Fruit fly (Drosophila melanogaster) whole organism, embryonic: ENCODE data around the gene BomBc3.

Experiments used
- B-H2 ChIP-seq: fragments of 200-800 bp; sonication (Bioruptor generic); optimal IDR thresholded peaks from 2 replicates; lab custom pipeline; 2018; ENCODE audit warnings: missing biosample characterization, mild to moderate bottlenecking, missing genetic modification characterization
- Blimp-1 ChIP-seq: fragments of 200-800 bp; sonication (Bioruptor generic); optimal IDR thresholded peaks from 3 replicates; lab custom pipeline; 2018; ENCODE audit warnings: missing biosample characterization, missing genetic modification characterization, mild to moderate bottlenecking, moderate library complexity, missing genetic modification reagents
- CG10267 ChIP-seq: fragments of 200-800 bp; sonication (Bioruptor generic); optimal IDR thresholded peaks from 2 replicates; lab custom pipeline; 2018; ENCODE audit warnings: missing biosample characterization, mild to moderate bottlenecking, missing genetic modification characterization, moderate library complexity
- CG14965 ChIP-seq: fragments of 200-800 bp; sonication (Bioruptor generic); optimal IDR thresholded peaks from 2 replicates; lab custom pipeline; 2016; ENCODE audit warnings: missing biosample characterization, missing genetic modification characterization, borderline replicate concordance
- CG15073 ChIP-seq: fragments of 200-800 bp; sonication (Bioruptor generic); optimal IDR thresholded peaks from 2 replicates; lab custom pipeline; 2016; ENCODE audit warnings: missing biosample characterization, missing genetic modification characterization
- CG17361 ChIP-seq: fragments of 200-800 bp; sonication (Bioruptor generic); IDR thresholded peaks from 3 replicates; pipeline ENCODE4 v1.3.6; 2022; ENCODE audit warnings: missing biosample characterization, missing genetic modification characterization
- CG18262 ChIP-seq: fragments of 200-800 bp; optimal IDR thresholded peaks from 3 replicates; lab custom pipeline; 2019; ENCODE audit warnings: missing biosample characterization, mild to moderate bottlenecking, missing genetic modification characterization, moderate library complexity
- CG18764 ChIP-seq: fragments of 200-800 bp; sonication (Bioruptor generic); optimal IDR thresholded peaks from 3 replicates; lab custom pipeline; 2016; ENCODE audit warnings: missing biosample characterization, missing genetic modification characterization
- CG32532 ChIP-seq: fragments of 200-800 bp; sonication (Bioruptor generic); IDR thresholded peaks from 2 replicates; pipeline ENCODE4 v1.3.6; 2022; ENCODE audit warnings: missing biosample characterization, missing genetic modification characterization
- CG3847 ChIP-seq: fragments of 200-800 bp; sonication (Bioruptor generic); IDR thresholded peaks from 2 replicates; pipeline ENCODE4 v1.3.6; 2022; ENCODE audit warnings: missing biosample characterization, missing genetic modification characterization
- CG4820 ChIP-seq: fragments of 200-800 bp; sonication (Bioruptor generic); optimal IDR thresholded peaks from 3 replicates; lab custom pipeline; 2016; ENCODE audit warnings: missing biosample characterization, missing genetic modification characterization
- CG6689 ChIP-seq: fragments of 200-800 bp; sonication (Bioruptor generic); IDR thresholded peaks from 2 replicates; pipeline ENCODE4 v1.3.6; 2022; ENCODE audit warnings: missing biosample characterization, missing genetic modification characterization
- CG8388 ChIP-seq: fragments of 200-800 bp; sonication (Bioruptor generic); optimal IDR thresholded peaks from 2 replicates; lab custom pipeline; 2019; ENCODE audit warnings: missing biosample characterization, mild to moderate bottlenecking, missing genetic modification characterization, moderate library complexity
- CG9437 ChIP-seq: fragments of 200-800 bp; sonication (Bioruptor generic); optimal IDR thresholded peaks from 2 replicates; lab custom pipeline; 2018; ENCODE audit warnings: missing biosample characterization, mild to moderate bottlenecking, missing genetic modification characterization
- CG9817 ChIP-seq: fragments of 200-800 bp; sonication (Bioruptor generic); optimal IDR thresholded peaks from 2 replicates; lab custom pipeline; 2018; ENCODE audit warnings: missing biosample characterization, mild to moderate bottlenecking, missing genetic modification characterization, moderate library complexity
- CG9932 ChIP-seq: fragments of 200-800 bp; sonication (Bioruptor generic); IDR thresholded peaks from 2 replicates; pipeline ENCODE4 v1.3.6; 2022; ENCODE audit warnings: missing biosample characterization, missing genetic modification characterization
- Fer3 ChIP-seq: fragments of 200-800 bp; sonication (Bioruptor generic); optimal IDR thresholded peaks from 2 replicates; lab custom pipeline; 2018; ENCODE audit warnings: missing biosample characterization, mild to moderate bottlenecking, missing genetic modification characterization, moderate library complexity
- Hand ChIP-seq: fragments of 200-800 bp; sonication (Bioruptor generic); optimal IDR thresholded peaks from 2 replicates; lab custom pipeline; 2017; ENCODE audit warnings: mild to moderate bottlenecking, missing biosample characterization, missing genetic modification reagents, missing genetic modification characterization
- MESR4 ChIP-seq: fragments of 200-800 bp; sonication (Bioruptor generic); optimal IDR thresholded peaks from 2 replicates; lab custom pipeline; 2018; ENCODE audit warnings: missing biosample characterization, mild to moderate bottlenecking, missing genetic modification characterization, moderate library complexity
- PHDP ChIP-seq: fragments of 200-800 bp; sonication (Bioruptor generic); optimal IDR thresholded peaks from 3 replicates; lab custom pipeline; 2018; ENCODE audit warnings: missing biosample characterization, mild to moderate bottlenecking, missing genetic modification characterization, moderate library complexity
- Ptx1 ChIP-seq: fragments of 200-800 bp; sonication (Bioruptor generic); IDR thresholded peaks from 2 replicates; pipeline ENCODE4 v1.3.6; 2022; ENCODE audit warnings: missing biosample characterization, missing genetic modification characterization
- Sox100B ChIP-seq: fragments of 200-800 bp; sonication (Bioruptor generic); optimal IDR thresholded peaks from 3 replicates; lab custom pipeline; 2018; ENCODE audit warnings: missing biosample characterization, mild to moderate bottlenecking, missing genetic modification characterization
- Sox102F ChIP-seq: fragments of 200-800 bp; sonication (Bioruptor generic); optimal IDR thresholded peaks from 2 replicates; lab custom pipeline; 2018; ENCODE audit warnings: missing biosample characterization, mild to moderate bottlenecking, missing genetic modification characterization, moderate library complexity
- Usf ChIP-seq: fragments of 200-800 bp; sonication (Bioruptor generic); optimal IDR thresholded peaks from 2 replicates; lab custom pipeline; 2017; ENCODE audit warnings: missing genotype, missing biosample characterization, missing genetic modification characterization
- bcd ChIP-seq: fragments of 200-800 bp; sonication (Bioruptor generic); optimal IDR thresholded peaks from 2 replicates; lab custom pipeline; 2017; ENCODE audit warnings: missing biosample characterization, mild to moderate bottlenecking, missing genetic modification characterization
- bowl ChIP-seq: fragments of 200-800 bp; sonication (Bioruptor generic); IDR thresholded peaks from 2 replicates; pipeline ENCODE4 v1.3.6; 2022; ENCODE audit warnings: missing biosample characterization, missing genetic modification characterization
- bsh ChIP-seq, 2 experiments: fragments of 200-800 bp; sonication (Bioruptor generic); optimal IDR thresholded peaks; 2 replicates each; lab custom pipeline; 2017 to 2018; ENCODE audit warnings: mild to moderate bottlenecking in 2 of 2, missing biosample characterization in 2 of 2, missing genetic modification characterization in 2 of 2, moderate library complexity in 1 of 2
- caup ChIP-seq: fragments of 200-800 bp; sonication (Bioruptor generic); optimal IDR thresholded peaks from 3 replicates; lab custom pipeline; 2017; ENCODE audit warnings: missing biosample characterization, mild to moderate bottlenecking, missing genetic modification characterization, moderate library complexity; ENCODE audit not compliant: severe bottlenecking
- chif ChIP-seq, 2 experiments: fragments of 200-800 bp; sonication (Bioruptor generic); optimal IDR thresholded peaks; 3 replicates each; lab custom pipeline; 2016; ENCODE audit warnings: missing biosample characterization in 2 of 2, missing genetic modification characterization in 2 of 2
- dm ChIP-seq: fragments of 200-800 bp; sonication (Bioruptor generic); optimal IDR thresholded peaks from 3 replicates; lab custom pipeline; 2016; ENCODE audit warnings: missing biosample characterization, missing genetic modification characterization
- dmrt11E ChIP-seq: fragments of 200-800 bp; sonication (Bioruptor generic); optimal IDR thresholded peaks from 3 replicates; lab custom pipeline; 2018; ENCODE audit warnings: missing biosample characterization, mild to moderate bottlenecking, missing genetic modification characterization, moderate library complexity
- emc ChIP-seq: fragments of 200-800 bp; sonication (Bioruptor generic); optimal IDR thresholded peaks from 2 replicates; lab custom pipeline; 2016; ENCODE audit warnings: missing biosample characterization, missing genetic modification characterization
- exex ChIP-seq: fragments of 200-800 bp; sonication (Bioruptor generic); optimal IDR thresholded peaks from 4 replicates; lab custom pipeline; 2018; ENCODE audit warnings: missing biosample characterization, mild to moderate bottlenecking, missing genetic modification characterization, moderate library complexity
- fd96Cb ChIP-seq: fragments of 200-800 bp; sonication (Bioruptor generic); optimal IDR thresholded peaks from 2 replicates; lab custom pipeline; 2018; ENCODE audit warnings: missing biosample characterization, mild to moderate bottlenecking, missing genetic modification characterization, moderate library complexity
- gem ChIP-seq: fragments of 200-800 bp; sonication (Bioruptor generic); optimal IDR thresholded peaks from 2 replicates; lab custom pipeline; 2019; ENCODE audit warnings: missing biosample characterization, mild to moderate bottlenecking, missing genetic modification characterization, moderate library complexity
- grau ChIP-seq: fragments of 200-800 bp; optimal IDR thresholded peaks from 3 replicates; lab custom pipeline; 2019; ENCODE audit warnings: missing biosample characterization, mild to moderate bottlenecking, missing genetic modification characterization, moderate library complexity
- ind ChIP-seq: fragments of 200-800 bp; sonication (Bioruptor generic); optimal IDR thresholded peaks from 3 replicates; lab custom pipeline; 2016; ENCODE audit warnings: missing biosample characterization, missing genetic modification characterization
- lmd ChIP-seq: fragments of 200-800 bp; sonication (Bioruptor generic); IDR thresholded peaks from 2 replicates; pipeline ENCODE4 v1.3.6; 2022; ENCODE audit warnings: missing biosample characterization, missing genetic modification characterization
- nmo ChIP-seq: fragments of 200-800 bp; sonication (Bioruptor generic); optimal IDR thresholded peaks from 2 replicates; lab custom pipeline; 2018; ENCODE audit warnings: missing biosample characterization, mild to moderate bottlenecking, missing genetic modification characterization, moderate library complexity
- phol ChIP-seq: fragments of 200-800 bp; sonication (Bioruptor generic); optimal IDR thresholded peaks from 3 replicates; lab custom pipeline; 2018; ENCODE audit warnings: missing biosample characterization, mild to moderate bottlenecking, missing genetic modification characterization, moderate library complexity
- sens ChIP-seq: fragments of 200-800 bp; sonication (Bioruptor generic); peaks from one replicate; lab custom pipeline; 2016; ENCODE audit warnings: missing biosample characterization, missing genetic modification characterization
- ssp ChIP-seq: fragments of 200-800 bp; sonication (Bioruptor generic); IDR thresholded peaks from 2 replicates; pipeline ENCODE4 v1.3.6; 2022; ENCODE audit warnings: missing biosample characterization, missing genetic modification characterization
- tgo ChIP-seq: fragments of 200-800 bp; sonication (Bioruptor generic); IDR thresholded peaks from 3 replicates; pipeline ENCODE4 v1.3.6; 2022; ENCODE audit warnings: missing biosample characterization, missing genetic modification characterization
- unpg ChIP-seq: fragments of 200-800 bp; sonication (Bioruptor generic); optimal IDR thresholded peaks from 3 replicates; lab custom pipeline; 2018; ENCODE audit warnings: missing biosample characterization, mild to moderate bottlenecking, missing genetic modification characterization, moderate library complexity
- zf30C ChIP-seq: fragments of 200-800 bp; sonication (Bioruptor generic); optimal IDR thresholded peaks from 3 replicates; lab custom pipeline; 2018; ENCODE audit warnings: missing biosample characterization, mild to moderate bottlenecking, missing genetic modification characterization

BomBc3 gene

DNA sequence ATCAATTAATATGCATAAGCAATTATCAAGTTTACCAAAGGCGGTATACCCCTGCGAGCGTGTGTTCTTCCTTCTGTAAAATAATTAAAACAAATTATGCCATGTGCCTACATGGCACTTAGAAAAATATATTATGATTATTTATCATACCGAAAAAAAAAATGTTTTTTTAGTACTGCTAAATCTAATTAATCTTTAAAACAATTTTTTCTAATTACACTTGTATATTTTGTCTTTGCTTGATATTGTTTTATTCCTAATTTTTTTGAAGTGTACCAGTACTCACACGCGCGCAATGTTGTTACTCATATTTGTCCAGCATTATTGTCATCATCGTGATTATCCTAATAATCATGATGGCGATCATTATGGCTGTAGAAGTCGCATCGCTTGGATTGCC is 36.5 kb downstream of the BomBc3 start (continued):
- TF ChIP-seq Sox100B (GFP tag; lab: Kevin White, UChicago), result peak; percentile 22
- peak; percentile 53 for TF ChIP-seq PHDP
- TF ChIP-seq CG9817, result no peak
- TF ChIP-seq sens (GFP tag; lab: Kevin White, UChicago), result peak; percentile 58
- TF ChIP-seq phol (tag; lab: Kevin White, UChicago), result peak; percentile 35
- peak; percentile 19 for TF ChIP-seq fd96Cb (tag; lab: Kevin White, UChicago)
- peak; percentile 40 for TF ChIP-seq caup (GFP tag; lab: Kevin White, UChicago)
- peak; percentile 2 for TF ChIP-seq CG4820
- TF ChIP-seq CG14965 (GFP tag; lab: Kevin White, UChicago), result no peak
- TF ChIP-seq CG18764 (GFP tag; lab: Kevin White, UChicago), result no peak
- no peak for TF ChIP-seq chif (GFP tag; optimal IDR thresholded peaks at IDR 0.05; lab: Kevin White, UChicago)
- TF ChIP-seq dm (GFP tag; lab: Kevin White, UChicago), result no peak
- peak; percentile 31 for TF ChIP-seq Blimp-1
- no peak for TF ChIP-seq bowl (GFP tag; lab: Robert Waterston, UW)
- TF ChIP-seq CG8388 (GFP tag; lab: Kevin White, UChicago), result peak; percentile 7
- TF ChIP-seq Hand (GFP tag; lab: Kevin White, UChicago), result no peak
- TF ChIP-seq CG9437 (GFP tag; lab: Kevin White, UChicago), result peak; percentile 42
- no peak for TF ChIP-seq ssp (GFP tag; lab: Robert Waterston, UW)
- TF ChIP-seq tgo, result peak; percentile 37; the same call in 1 of the 3 replicates
- TF ChIP-seq nmo (GFP tag; lab: Kevin White, UChicago), result peak; percentile 28
- peak; percentile 9 for TF ChIP-seq bcd (GFP tag; lab: Kevin White, UChicago)
- TF ChIP-seq B-H2, result no peak
- TF ChIP-seq CG17361 (GFP tag; lab: Robert Waterston, UW), result peak; percentile 53; the same call in 2 of the 3 replicates
- peak; percentile 28; the same call in 1 of the 2 replicates for TF ChIP-seq CG6689 (GFP tag; lab: Robert Waterston, UW)
- peak; percentile 34 for TF ChIP-seq dmrt11E (tag; lab: Kevin White, UChicago)
- peak; percentile 3 for TF ChIP-seq CG10267 (tag; lab: Kevin White, UChicago)
- TF ChIP-seq CG3847, result peak; percentile 34; the same call in 1 of the 2 replicates
- TF ChIP-seq CG18262 (tag; lab: Kevin White, UChicago), result peak; percentile 39
- peak; percentile 12 for TF ChIP-seq Fer3
- TF ChIP-seq CG15073 (GFP tag; lab: Kevin White, UChicago), result no peak
- TF ChIP-seq emc (GFP tag; lab: Kevin White, UChicago), result no peak
- TF ChIP-seq bsh (GFP tag; optimal IDR thresholded peaks at IDR 0.05; lab: Kevin White, UChicago), result peak in 1 of 2 experiments; percentile 49
- TF ChIP-seq zf30C (GFP tag; lab: Kevin White, UChicago), result no peak
- no peak for TF ChIP-seq MESR4 (GFP tag; lab: Kevin White, UChicago)
- TF ChIP-seq unpg (GFP tag; lab: Kevin White, UChicago), result peak; percentile 22
- TF ChIP-seq Ptx1, result 0 out of 2 replicates have a peak, but pooled peaks have one; percentile 12
- TF ChIP-seq CG9932 (GFP tag; lab: Robert Waterston, UW), result peak; percentile 47; the same call in 1 of the 2 replicates
- TF ChIP-seq lmd (GFP tag; lab: Robert Waterston, UW), result no peak; the same call in 1 of the 2 replicates
- TF ChIP-seq ind (GFP tag; lab: Kevin White, UChicago), result peak; percentile 40
- TF ChIP-seq grau, result peak; percentile 41
- TF ChIP-seq Usf (GFP tag; lab: Kevin White, UChicago), result no peak
- TF ChIP-seq exex (tag; lab: Kevin White, UChicago), result no peak
- peak; percentile 55 for TF ChIP-seq gem (tag; lab: Kevin White, UChicago)
- peak; percentile 33 for TF ChIP-seq Sox102F (GFP tag; lab: Kevin White, UChicago)
- TF ChIP-seq CG32532 (GFP tag; lab: Robert Waterston, UW), result 0 out of 2 replicates have a peak, but pooled peaks have one; percentile 45
